Worm (Caenorhabditis elegans) whole organism, L1 larva: ENCODE results near the gene cox-6C.
A peak's percentile ranks its signal among the peaks of the same experiment; 100 is the strongest.

ENCODE experiments used
- C04F5.9 ChIP-seq: sonication (generic microtip); optimal IDR thresholded peaks from 2 replicates; lab custom pipeline; 2016; ENCODE audit warnings: missing genetic modification characterization, missing compliant biosample characterization
- Y116A8C.19 ChIP-seq: sonication (generic microtip); optimal IDR thresholded peaks from 2 replicates; lab custom pipeline; 2016; ENCODE audit warnings: missing compliant biosample characterization, missing genetic modification characterization, borderline replicate concordance
- ceh-82 ChIP-seq, 3 experiments: fragments of 150-350 bp in 1 of 3; sonication (generic microtip) in 2 of 3; optimal IDR thresholded peaks; 2 replicates each; lab custom pipeline; 2014 to 2017; ENCODE audit warnings: missing biosample characterization in 3 of 3, missing genetic modification characterization in 3 of 3
- ceh-88 ChIP-seq: fragments of 200-800 bp; sonication (Bioruptor generic); IDR thresholded peaks from 2 replicates; pipeline ENCODE4 v1.3.6; 2022; ENCODE audit warnings: missing genetic modification characterization, missing compliant biosample characterization
- ceh-90 ChIP-seq: sonication (generic microtip); optimal IDR thresholded peaks from 2 replicates; lab custom pipeline; 2016; ENCODE audit warnings: missing genetic modification characterization, missing compliant biosample characterization
- dpl-1 ChIP-seq, 3 experiments: fragments of 150-350 bp in 2 of 3; sonication (generic microtip) in 1 of 3; optimal IDR thresholded peaks; 2 replicates each; lab custom pipeline; 2014 to 2017; ENCODE audit warnings: missing biosample characterization in 3 of 3, missing genetic modification characterization in 3 of 3, missing genetic modification reagents in 3 of 3
- dsc-1 ChIP-seq: sonication (generic microtip); optimal IDR thresholded peaks from 2 replicates; lab custom pipeline; 2016; ENCODE audit warnings: mild to moderate bottlenecking, missing genetic modification characterization, missing compliant biosample characterization
- egl-13 ChIP-seq: sonication (generic microtip); optimal IDR thresholded peaks from 2 replicates; lab custom pipeline; 2016; ENCODE audit warnings: missing genotype, missing genetic modification reagents, missing genetic modification characterization, missing compliant biosample characterization
- ets-5 ChIP-seq: fragments of 200-800 bp; sonication (Bioruptor generic); IDR thresholded peaks from 2 replicates; pipeline ENCODE4 v1.3.6; 2022; ENCODE audit warnings: missing genetic modification characterization, missing compliant biosample characterization
- fkh-4 ChIP-seq: sonication (generic microtip); optimal IDR thresholded peaks from 2 replicates; lab custom pipeline; 2016; ENCODE audit warnings: missing compliant biosample characterization, missing genetic modification characterization, borderline replicate concordance
- fkh-8 ChIP-seq: sonication (generic microtip); optimal IDR thresholded peaks from 2 replicates; lab custom pipeline; 2016; ENCODE audit warnings: mild to moderate bottlenecking, missing genetic modification characterization, missing compliant biosample characterization
- jun-1 ChIP-seq: fragments of 150-350 bp; optimal IDR thresholded peaks from 2 replicates; lab custom pipeline; 2014; ENCODE audit warnings: missing biosample characterization, missing genetic modification reagents, missing genetic modification characterization
- lin-14 ChIP-seq: fragments of 200-800 bp; sonication (Bioruptor generic); optimal IDR thresholded peaks from 2 replicates; lab custom pipeline; 2018; ENCODE audit warnings: mild to moderate bottlenecking, missing genetic modification characterization, moderate library complexity, missing compliant biosample characterization
- lin-35 ChIP-seq, 2 experiments: fragments of 150-350 bp; optimal IDR thresholded peaks; 2 replicates each; lab custom pipeline; 2014; ENCODE audit warnings: missing biosample characterization in 2 of 2, missing genetic modification characterization in 2 of 2, missing genetic modification reagents in 2 of 2
- lin-39 ChIP-seq: fragments of 150-350 bp; optimal IDR thresholded peaks from 2 replicates; lab custom pipeline; 2014; ENCODE audit warnings: missing biosample characterization, missing genetic modification reagents, missing genetic modification characterization
- lsy-2 ChIP-seq, 2 experiments: fragments of 150-350 bp; optimal IDR thresholded peaks; 2 replicates each; lab custom pipeline; 2014; ENCODE audit warnings: missing biosample characterization in 2 of 2, missing genetic modification characterization in 2 of 2
- nhr-11 ChIP-seq: fragments of 150-350 bp; optimal IDR thresholded peaks from 2 replicates; lab custom pipeline; 2014; ENCODE audit warnings: missing biosample characterization, missing genetic modification characterization
- nhr-12 ChIP-seq: sonication (generic microtip); optimal IDR thresholded peaks from 2 replicates; lab custom pipeline; 2017; ENCODE audit warnings: missing biosample characterization, missing genetic modification characterization
- nhr-237 ChIP-seq: fragments of 150-350 bp; optimal IDR thresholded peaks from 2 replicates; lab custom pipeline; 2014; ENCODE audit warnings: missing biosample characterization, missing genetic modification characterization
- nhr-47 ChIP-seq: sonication (generic microtip); optimal IDR thresholded peaks from 2 replicates; lab custom pipeline; 2016; ENCODE audit warnings: mild to moderate bottlenecking, missing genetic modification characterization, moderate library complexity, missing compliant biosample characterization
- nhr-71 ChIP-seq: sonication (generic microtip); optimal IDR thresholded peaks from 2 replicates; lab custom pipeline; 2016; ENCODE audit warnings: mild to moderate bottlenecking, missing genetic modification characterization, moderate library complexity, missing compliant biosample characterization
- nhr-84 ChIP-seq: sonication (generic microtip); optimal IDR thresholded peaks from 2 replicates; lab custom pipeline; 2017; ENCODE audit warnings: missing biosample characterization, missing genetic modification characterization
- nhr-85 ChIP-seq: sonication (generic microtip); peaks from one replicate; lab custom pipeline; 2016; ENCODE audit warnings: missing genetic modification characterization, inconsistent platforms, missing compliant biosample characterization
- nhr-90 ChIP-seq: sonication (generic microtip); optimal IDR thresholded peaks from 2 replicates; lab custom pipeline; 2016; ENCODE audit warnings: mild to moderate bottlenecking, missing genetic modification characterization, missing compliant biosample characterization; ENCODE audit not compliant: poor library complexity
- pax-3 ChIP-seq: fragments of 200-800 bp; sonication (Bioruptor generic); optimal IDR thresholded peaks from 2 replicates; lab custom pipeline; 2018; ENCODE audit warnings: mild to moderate bottlenecking, missing genetic modification characterization, moderate library complexity, missing compliant biosample characterization
- sox-4 ChIP-seq: sonication (generic microtip); optimal IDR thresholded peaks from 2 replicates; lab custom pipeline; 2016; ENCODE audit warnings: missing genetic modification characterization, missing compliant biosample characterization
- sptf-1 ChIP-seq: fragments of 150-350 bp; optimal IDR thresholded peaks from 2 replicates; lab custom pipeline; 2014; ENCODE audit warnings: missing biosample characterization, missing genetic modification characterization
- swsn-7 ChIP-seq: sonication (generic microtip); optimal IDR thresholded peaks from 2 replicates; lab custom pipeline; 2016; ENCODE audit warnings: missing genetic modification characterization, missing compliant biosample characterization
- tbx-2 ChIP-seq: sonication (generic microtip); optimal IDR thresholded peaks from 2 replicates; lab custom pipeline; 2016; ENCODE audit warnings: missing genetic modification characterization, missing compliant biosample characterization
- unc-30 ChIP-seq: sonication (generic microtip); optimal IDR thresholded peaks from 2 replicates; lab custom pipeline; 2017; ENCODE audit warnings: missing biosample characterization, missing genetic modification characterization
- unc-86 ChIP-seq: sonication (generic microtip); optimal IDR thresholded peaks from 2 replicates; lab custom pipeline; 2016; ENCODE audit warnings: missing genetic modification characterization, missing compliant biosample characterization
- unc-98 ChIP-seq: fragments of 200-800 bp; sonication (Bioruptor generic); IDR thresholded peaks from 2 replicates; pipeline ENCODE4 v1.3.6; 2022; ENCODE audit warnings: missing genetic modification characterization, missing compliant biosample characterization
- vab-15 ChIP-seq: sonication (generic microtip); optimal IDR thresholded peaks from 2 replicates; lab custom pipeline; 2017; ENCODE audit warnings: missing genotype, mild to moderate bottlenecking, missing genetic modification characterization, missing compliant biosample characterization
- xbp-1 ChIP-seq: sonication (generic microtip); optimal IDR thresholded peaks from 2 replicates; lab custom pipeline; 2016; ENCODE audit warnings: missing genetic modification characterization, missing compliant biosample characterization
- zip-4 ChIP-seq: fragments of 200-800 bp; sonication (Bioruptor generic); optimal IDR thresholded peaks from 2 replicates; lab custom pipeline; 2018; ENCODE audit warnings: mild to moderate bottlenecking, missing genetic modification characterization, moderate library complexity, missing compliant biosample characterization

The cox-6C gene

ce11 chrIV:128525-128924 is 2.0 kb downstream of the cox-6C start:
- TF ChIP-seq nhr-237 = no peak
- TF ChIP-seq Y116A8C.19 (tag; lab: Kevin White, UChicago) = no peak
- no peak for TF ChIP-seq ets-5
- no peak for TF ChIP-seq vab-15 (tag; lab: Kevin White, UChicago)
- TF ChIP-seq nhr-85 (tag; lab: Kevin White, UChicago) = peak; percentile 27
- TF ChIP-seq lin-14 (GFP tag; lab: Kevin White, UChicago) = peak; percentile 58
- TF ChIP-seq tbx-2 = no peak
- no peak for TF ChIP-seq nhr-12
- no peak for TF ChIP-seq ceh-90 (tag; lab: Kevin White, UChicago)
- no peak for TF ChIP-seq pax-3 (tag; lab: Kevin White, UChicago)
- no peak for TF ChIP-seq jun-1 (tag; lab: Kevin White, UChicago)
- TF ChIP-seq swsn-7 = no peak
- no peak for TF ChIP-seq nhr-90 (tag; lab: Kevin White, UChicago)

- no peak for TF ChIP-seq nhr-84 (tag; lab: Kevin White, UChicago)
- TF ChIP-seq zip-4 = no peak
- TF ChIP-seq nhr-11 (tag; lab: Kevin White, UChicago) = no peak
- TF ChIP-seq lin-14 (GFP tag; lab: Kevin White, UChicago) = peak; percentile 5
- peak in 1 of 2 experiments; percentile 11 for TF ChIP-seq lsy-2 (tag; optimal IDR thresholded peaks at IDR 0.05; lab: Kevin White, UChicago)
These were observed 3.6 kb downstream of the cox-6C start for ce11 chrIV:130150-130549.

- TF ChIP-seq xbp-1 (tag; lab: Kevin White, UChicago) = peak; percentile 49
- TF ChIP-seq lin-35 (GFP tag; optimal IDR thresholded peaks at IDR 0.05; lab: Kevin White, UChicago) = peak in 1 of 2 experiments; percentile 4
- peak; percentile 73 for TF ChIP-seq fkh-8 (tag; lab: Kevin White, UChicago)
- TF ChIP-seq nhr-84 (tag; lab: Kevin White, UChicago) = no peak
- peak; percentile 32 for TF ChIP-seq nhr-71
- TF ChIP-seq unc-98 = no peak
- peak; percentile 33 for TF ChIP-seq swsn-7
- TF ChIP-seq ceh-88 (GFP tag; lab: Robert Waterston, UW) = no peak
- peak; percentile 18 for TF ChIP-seq tbx-2
- peak in 1 of 2 experiments; percentile 40 for TF ChIP-seq lsy-2 (tag; optimal IDR thresholded peaks at IDR 0.05; lab: Kevin White, UChicago)
- TF ChIP-seq unc-86 (tag; lab: Kevin White, UChicago) = peak; percentile 61
- no peak for TF ChIP-seq lin-39
- peak; percentile 73 for TF ChIP-seq lin-14 (GFP tag; lab: Kevin White, UChicago)
- TF ChIP-seq ceh-82 (tag; optimal IDR thresholded peaks at IDR 0.05; lab: Kevin White, UChicago) = peak in 1 of 3 experiments; percentile 25
- peak; percentile 39 for TF ChIP-seq dsc-1 (tag; lab: Kevin White, UChicago)
- peak; percentile 42 for TF ChIP-seq nhr-47
- peak; percentile 37 for TF ChIP-seq sox-4 (tag; lab: Kevin White, UChicago)
- TF ChIP-seq dpl-1 (GFP tag; optimal IDR thresholded peaks at IDR 0.05; lab: Kevin White, UChicago) = peak in 1 of 3 experiments; percentile 12
- no peak for TF ChIP-seq unc-30
- no peak for TF ChIP-seq sptf-1
- peak; percentile 67 for TF ChIP-seq egl-13
- TF ChIP-seq fkh-4 (tag; lab: Kevin White, UChicago) = no peak
- TF ChIP-seq ceh-90 (tag; lab: Kevin White, UChicago) = no peak
- TF ChIP-seq, all 84 proteins: peak for 15
These were observed 5.6 kb downstream of the cox-6C start, which contains the start of gene daf-1 for ce11 chrIV:132095-132494. Gene daf-1 (plus strand): TSS chrIV:132416.

- TF ChIP-seq fkh-8 (tag; lab: Kevin White, UChicago) = peak; percentile 55
- TF ChIP-seq nhr-12 = no peak
- TF ChIP-seq nhr-47 = peak; percentile 33
- no peak for TF ChIP-seq C04F5.9 (tag; lab: Kevin White, UChicago)
- peak; percentile 83 for TF ChIP-seq dsc-1 (tag; lab: Kevin White, UChicago)
- peak; percentile 53 for TF ChIP-seq egl-13
- TF ChIP-seq, all 84 proteins: peak for 4
These were observed 7.4 kb downstream of the cox-6C start for ce11 chrIV:133968-134367.
